Worm (Caenorhabditis elegans) whole organism, L2 larva: ENCODE measurements around the gene H10E21.4.

ENCODE experiments used
- C34F6.9 ChIP-seq: fragments of 150-350 bp; optimal IDR thresholded peaks from 2 replicates; lab custom pipeline; 2014; ENCODE audit warnings: missing biosample characterization, missing genetic modification characterization
- F13H6.1 ChIP-seq: sonication (generic microtip); optimal IDR thresholded peaks from 2 replicates; lab custom pipeline; 2016; ENCODE audit warnings: missing genetic modification characterization, missing compliant biosample characterization
- R02D3.7 ChIP-seq: fragments of 150-350 bp; optimal IDR thresholded peaks from 2 replicates; lab custom pipeline; 2014; ENCODE audit warnings: missing biosample characterization, missing genetic modification characterization
- Y55F3AM.14 ChIP-seq: fragments of 200-800 bp; sonication (Bioruptor generic); optimal IDR thresholded peaks from 2 replicates; lab custom pipeline; 2018; ENCODE audit warnings: mild to moderate bottlenecking, missing genetic modification characterization, missing compliant biosample characterization
- ZK546.5 ChIP-seq: sonication (generic microtip); optimal IDR thresholded peaks from 2 replicates; lab custom pipeline; 2017; ENCODE audit warnings: missing biosample characterization, missing genetic modification characterization
- alr-1 ChIP-seq: fragments of 150-350 bp; optimal IDR thresholded peaks from 2 replicates; lab custom pipeline; 2014; ENCODE audit warnings: missing biosample characterization, missing genetic modification characterization
- aly-2 ChIP-seq: fragments of 150-350 bp; optimal IDR thresholded peaks from 2 replicates; lab custom pipeline; 2014; ENCODE audit warnings: missing biosample characterization, missing genetic modification characterization
- ama-1 ChIP-seq: fragments of 150-350 bp; optimal IDR thresholded peaks from 2 replicates; lab custom pipeline; 2018; ENCODE audit warnings: inconsistent platforms
- blmp-1 ChIP-seq: sonication (generic microtip); optimal IDR thresholded peaks from 2 replicates; lab custom pipeline; 2017; ENCODE audit warnings: missing genetic modification characterization, mild to moderate bottlenecking, missing compliant biosample characterization, antibody characterized with exemption, moderate library complexity; ENCODE audit not compliant: insufficient read depth
- ceh-16 ChIP-seq: fragments of 150-350 bp; optimal IDR thresholded peaks from 2 replicates; lab custom pipeline; 2014; ENCODE audit warnings: missing biosample characterization, missing genetic modification characterization
- dmd-4 ChIP-seq: sonication (generic microtip); optimal IDR thresholded peaks from 2 replicates; lab custom pipeline; 2017; ENCODE audit warnings: missing biosample characterization, missing genetic modification characterization
- egl-27 ChIP-seq: sonication (generic microtip); optimal IDR thresholded peaks from 3 replicates; lab custom pipeline; 2017; ENCODE audit warnings: missing biosample characterization, missing genetic modification reagents, missing genetic modification characterization
- elt-3 ChIP-seq: sonication (generic microtip); optimal IDR thresholded peaks from 2 replicates; lab custom pipeline; 2017; ENCODE audit warnings: missing biosample characterization, missing genetic modification characterization
- fos-1 ChIP-seq: fragments of 150-350 bp; optimal IDR thresholded peaks from 2 replicates; lab custom pipeline; 2014; ENCODE audit warnings: missing biosample characterization, missing genetic modification characterization
- gmeb-1 ChIP-seq: fragments of 150-350 bp; optimal IDR thresholded peaks from 2 replicates; lab custom pipeline; 2014; ENCODE audit warnings: missing biosample characterization, missing genetic modification characterization
- lin-11 ChIP-seq: fragments of 150-350 bp; sonication (generic microtip); optimal IDR thresholded peaks from 2 replicates; lab custom pipeline; 2014; ENCODE audit warnings: missing biosample characterization, missing genetic modification characterization, inconsistent platforms, mixed read lengths
- lsy-2 ChIP-seq, 2 experiments: fragments of 150-350 bp in 1 of 2; sonication (generic microtip) in 1 of 2; optimal IDR thresholded peaks; 2 replicates each; lab custom pipeline; 2014 to 2017; ENCODE audit warnings: missing biosample characterization in 2 of 2, missing genetic modification characterization in 2 of 2
- mbf-1 ChIP-seq: sonication (generic microtip); optimal IDR thresholded peaks from 2 replicates; lab custom pipeline; 2017; ENCODE audit warnings: missing biosample characterization, missing genetic modification characterization
- mdl-1 ChIP-seq, 2 experiments: fragments of 150-350 bp in 1 of 2; sonication (generic microtip) in 1 of 2; optimal IDR thresholded peaks; 2 replicates each; lab custom pipeline; 2017; ENCODE audit warnings: missing biosample characterization in 2 of 2, missing genetic modification characterization in 2 of 2
- nhr-11 ChIP-seq: fragments of 150-350 bp; optimal IDR thresholded peaks from 2 replicates; lab custom pipeline; 2014; ENCODE audit warnings: missing biosample characterization, missing genetic modification characterization
- nhr-129 ChIP-seq: fragments of 150-350 bp; optimal IDR thresholded peaks from 2 replicates; lab custom pipeline; 2014; ENCODE audit warnings: missing biosample characterization, missing genetic modification characterization
- nhr-21 ChIP-seq: fragments of 150-350 bp; optimal IDR thresholded peaks from 2 replicates; lab custom pipeline; 2014; ENCODE audit warnings: missing biosample characterization, missing genetic modification characterization
- nhr-23 ChIP-seq: fragments of 150-350 bp; optimal IDR thresholded peaks from 2 replicates; lab custom pipeline; 2014; ENCODE audit warnings: missing biosample characterization, missing genetic modification reagents, missing genetic modification characterization
- nhr-237 ChIP-seq: fragments of 150-350 bp; optimal IDR thresholded peaks from 2 replicates; lab custom pipeline; 2014; ENCODE audit warnings: missing biosample characterization, missing genetic modification characterization
- nhr-25 ChIP-seq: fragments of 150-350 bp; sonication (generic microtip); optimal IDR thresholded peaks from 3 replicates; lab custom pipeline; 2014; ENCODE audit warnings: missing biosample characterization, missing genetic modification characterization
- nhr-6 ChIP-seq: fragments of 150-350 bp; optimal IDR thresholded peaks from 2 replicates; lab custom pipeline; 2014; ENCODE audit warnings: missing biosample characterization, missing genetic modification characterization
- nhr-77 ChIP-seq: fragments of 150-350 bp; optimal IDR thresholded peaks from 2 replicates; lab custom pipeline; 2014; ENCODE audit warnings: missing biosample characterization, missing genetic modification characterization
- peb-1 ChIP-seq: fragments of 150-350 bp; optimal IDR thresholded peaks from 2 replicates; lab custom pipeline; 2014; ENCODE audit warnings: missing biosample characterization, missing genetic modification characterization
- sem-4 ChIP-seq: fragments of 150-350 bp; optimal IDR thresholded peaks from 2 replicates; lab custom pipeline; 2014; ENCODE audit warnings: missing biosample characterization, missing genetic modification reagents, missing genetic modification characterization
- snpc-4 ChIP-seq: fragments of 150-350 bp; optimal IDR thresholded peaks from 2 replicates; lab custom pipeline; 2014; ENCODE audit warnings: missing biosample characterization, missing genetic modification characterization
- unc-39 ChIP-seq: fragments of 150-350 bp; optimal IDR thresholded peaks from 2 replicates; lab custom pipeline; 2014; ENCODE audit warnings: missing biosample characterization, missing genetic modification characterization
- unc-62 ChIP-seq: fragments of 150-350 bp; optimal IDR thresholded peaks from 2 replicates; lab custom pipeline; 2014; ENCODE audit warnings: missing biosample characterization, missing genetic modification reagents, missing genetic modification characterization
- zag-1 ChIP-seq: fragments of 150-350 bp; optimal IDR thresholded peaks from 2 replicates; lab custom pipeline; 2014; ENCODE audit warnings: missing biosample characterization, missing genetic modification characterization
- ztf-1 ChIP-seq: fragments of 200-800 bp; sonication (Bioruptor generic); conservative IDR thresholded peaks from 2 replicates; pipeline ENCODE4 v1.3.6; 2022; ENCODE audit warnings: missing genetic modification characterization, missing compliant biosample characterization

H10E21.4 gene

DNA sequence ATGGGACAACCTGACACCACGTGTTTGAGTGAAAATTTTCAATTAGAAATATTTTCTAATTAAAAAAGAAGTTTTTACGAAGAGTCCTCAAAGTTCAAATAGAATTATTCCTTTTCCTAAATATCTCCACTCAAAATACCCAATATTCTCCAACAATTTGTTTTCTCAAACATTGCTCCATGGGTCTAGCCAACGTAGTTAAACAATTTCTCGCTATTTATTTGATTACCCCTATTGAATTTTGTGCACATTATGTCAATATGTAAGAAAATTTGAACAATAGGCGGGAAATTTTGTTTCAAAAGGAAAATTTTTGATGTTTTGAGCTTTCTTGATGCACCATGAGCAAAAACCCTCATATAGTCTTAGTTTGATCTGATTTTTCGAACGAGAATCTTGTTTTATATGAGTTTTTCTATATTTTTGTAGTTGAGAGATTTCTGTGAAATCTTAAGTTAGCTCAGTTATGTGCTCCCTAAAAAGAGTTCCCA is 43.0 kb upstream of the H10E21.4 start (continued):
- peak; percentile 57 for TF ChIP-seq C34F6.9 (tag; lab: Kevin White, UChicago)
- TF ChIP-seq aly-2, result no peak
- TF ChIP-seq nhr-77, result no peak
- TF ChIP-seq Y55F3AM.14 (GFP tag; lab: Kevin White, UChicago), result no peak
- TF ChIP-seq blmp-1, result no peak
- peak; percentile 58 for TF ChIP-seq nhr-6 (tag; lab: Kevin White, UChicago)
- TF ChIP-seq ama-1 (lab: Kevin White, UChicago), result peak; percentile 14
- peak; percentile 65 for TF ChIP-seq sem-4 (tag; lab: Kevin White, UChicago)
- no peak for TF ChIP-seq mbf-1 (tag; lab: Kevin White, UChicago)
- no peak for TF ChIP-seq peb-1 (tag; lab: Kevin White, UChicago)
- TF ChIP-seq, all 48 proteins: peak for 16

DNA sequence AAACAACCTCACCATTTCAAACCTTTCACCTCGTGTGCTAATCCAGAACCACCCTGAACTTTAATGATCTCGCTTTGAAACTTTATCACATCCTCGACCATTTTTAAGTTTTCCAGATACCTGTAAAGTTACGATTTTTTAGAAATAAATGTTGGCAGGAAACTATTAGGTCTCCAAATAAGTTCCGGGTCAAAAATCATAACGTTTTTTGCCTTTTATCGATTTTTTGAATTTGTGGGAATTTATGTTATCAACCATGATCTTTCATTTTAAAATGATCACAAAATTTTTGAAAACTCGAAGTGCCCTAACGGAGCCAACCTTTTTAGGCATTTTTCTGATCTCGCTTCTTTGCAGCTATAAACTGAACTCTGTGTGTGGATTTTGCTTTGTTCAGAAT is 41.6 kb upstream of the H10E21.4 start, which contains the start of gene btb-5:
Gene btb-5 (minus strand): TSS at position 101 of the 400 bp plus-strand sequence.
- TF ChIP-seq dmd-4 (tag; lab: Kevin White, UChicago) (no peak), nhr-25 (no peak), gmeb-1 (tag; lab: Kevin White, UChicago) (no peak), egl-27 (tag; lab: Kevin White, UChicago) (no peak), R02D3.7 (tag; lab: Kevin White, UChicago) (no peak), snpc-4 (tag; lab: Kevin White, UChicago) (no peak), lsy-2 (tag; optimal IDR thresholded peaks at IDR 0.05; lab: Kevin White, UChicago) (no peak), ZK546.5 (tag; lab: Kevin White, UChicago) (no peak), mbf-1 (tag; lab: Kevin White, UChicago) (no peak)

DNA sequence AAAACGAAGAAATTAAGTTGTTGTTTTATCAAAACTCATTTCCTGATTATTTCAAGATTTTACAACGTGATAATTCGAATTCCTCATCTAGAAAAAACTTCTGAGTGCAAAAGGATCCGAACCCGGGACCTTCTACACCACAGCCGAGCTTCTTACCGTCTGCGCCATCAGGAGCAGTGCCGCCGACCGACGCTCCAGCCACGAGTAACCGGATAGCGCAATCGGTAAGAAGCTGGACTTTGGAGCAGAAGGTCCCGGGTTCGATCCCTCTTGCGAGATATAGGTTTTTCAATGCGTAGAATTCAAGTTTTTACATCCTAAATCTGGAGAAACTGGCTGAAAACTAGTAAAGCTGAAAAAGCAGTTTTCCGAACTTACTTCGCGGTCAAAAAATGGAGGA is 34.2 kb upstream of the H10E21.4 start:
- no peak for TF ChIP-seq unc-39 (tag; lab: Kevin White, UChicago)
- no peak for TF ChIP-seq alr-1 (tag; lab: Kevin White, UChicago)
- TF ChIP-seq dmd-4 (tag; lab: Kevin White, UChicago), result no peak
- no peak for TF ChIP-seq nhr-21 (tag; lab: Kevin White, UChicago)
- TF ChIP-seq C34F6.9 (tag; lab: Kevin White, UChicago), result no peak
- no peak for TF ChIP-seq nhr-23 (tag; lab: Kevin White, UChicago)
- no peak for TF ChIP-seq peb-1 (tag; lab: Kevin White, UChicago)
- TF ChIP-seq gmeb-1 (tag; lab: Kevin White, UChicago), result no peak
- TF ChIP-seq nhr-11 (tag; lab: Kevin White, UChicago), result no peak
- no peak for TF ChIP-seq nhr-77
- TF ChIP-seq nhr-6 (tag; lab: Kevin White, UChicago), result no peak
- no peak for TF ChIP-seq mdl-1 (tag; optimal IDR thresholded peaks at IDR 0.05; lab: Kevin White, UChicago)
- no peak for TF ChIP-seq lin-11 (tag; lab: Kevin White, UChicago)
- no peak for TF ChIP-seq ama-1 (lab: Kevin White, UChicago)
- no peak for TF ChIP-seq lsy-2 (tag; optimal IDR thresholded peaks at IDR 0.05; lab: Kevin White, UChicago)

DNA sequence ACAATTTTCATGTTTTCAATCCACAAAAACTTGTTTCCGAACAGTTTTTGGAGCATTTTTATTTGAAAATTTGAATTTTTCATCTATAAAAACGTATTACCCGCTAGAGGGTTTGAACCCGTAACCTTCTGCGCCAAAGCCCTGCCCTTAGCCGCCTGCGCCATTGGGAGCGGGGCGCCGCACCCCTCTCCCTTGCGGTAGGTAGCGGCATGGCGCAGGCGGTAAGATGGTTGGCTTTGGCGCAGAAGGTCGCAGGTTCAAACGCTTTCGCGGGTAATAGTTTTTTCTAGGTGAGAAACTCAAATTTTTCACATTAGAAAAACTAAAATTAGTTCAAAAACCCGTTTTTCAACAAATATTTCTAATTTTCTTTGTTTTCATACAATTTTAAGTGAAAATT is 32.1 kb upstream of the H10E21.4 start:
- TF ChIP-seq nhr-11 (tag; lab: Kevin White, UChicago) (no peak), C34F6.9 (tag; lab: Kevin White, UChicago) (no peak), nhr-237 (tag; lab: Kevin White, UChicago) (no peak), ceh-16 (no peak), zag-1 (tag; lab: Kevin White, UChicago) (no peak), nhr-129 (no peak), unc-62 (GFP tag; lab: Kevin White, UChicago) (no peak), Y55F3AM.14 (GFP tag; lab: Kevin White, UChicago) (no peak), snpc-4 (tag; lab: Kevin White, UChicago) (no peak), F13H6.1 (tag; lab: Kevin White, UChicago) (no peak), lin-11 (tag; lab: Kevin White, UChicago) (no peak), fos-1 (tag; lab: Kevin White, UChicago) (no peak), mdl-1 (tag; optimal IDR thresholded peaks at IDR 0.05; lab: Kevin White, UChicago) (no peak), ztf-1 (GFP tag; lab: Robert Waterston, UW) (no peak), elt-3 (tag; lab: Kevin White, UChicago) (no peak), dmd-4 (tag; lab: Kevin White, UChicago) (no peak), egl-27 (tag; lab: Kevin White, UChicago) (no peak), R02D3.7 (tag; lab: Kevin White, UChicago) (no peak), gmeb-1 (tag; lab: Kevin White, UChicago) (no peak)
